Worm (Caenorhabditis elegans): ENCODE measurements around the gene C54F6.12.

The C54F6.12 gene

DNA sequence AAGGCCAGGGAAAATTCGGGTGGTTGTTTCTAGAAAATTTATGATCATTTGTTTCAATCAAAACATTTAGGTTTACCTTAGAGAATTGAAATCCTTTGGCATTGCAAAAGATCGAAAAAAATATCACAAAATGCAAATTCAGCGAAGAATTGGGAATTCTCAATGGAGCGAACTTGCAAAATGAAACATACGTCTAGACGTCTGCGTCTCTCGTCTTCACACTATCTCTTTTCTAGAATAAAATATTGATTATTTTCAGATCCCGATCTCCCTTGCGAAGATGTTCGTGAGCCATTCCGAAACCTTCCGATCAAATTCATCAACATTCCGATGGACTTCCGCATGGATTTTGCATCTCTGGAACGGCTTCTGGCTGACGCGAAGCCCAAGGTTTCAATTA is 42.5 kb upstream of the C54F6.12 start, which contains the start of gene ets-6:
ets-6 (minus strand) TSS at position 169 of the 400 bp plus-strand sequence.
- TF ChIP-seq ceh-16 (tag; optimal IDR thresholded peaks at IDR 0.05) (no peak), nhr-10 (tag; optimal IDR thresholded peaks at IDR 0.05) (no peak), unc-55 (GFP tag; optimal IDR thresholded peaks at IDR 0.05) (peak; percentile 76), ama-1 (optimal IDR thresholded peaks at IDR 0.05) (no peak), nhr-11 (tag; optimal IDR thresholded peaks at IDR 0.05) (no peak), unc-62 (GFP tag; optimal IDR thresholded peaks at IDR 0.05) (no peak), lsy-2 (tag; optimal IDR thresholded peaks at IDR 0.05) (peak; percentile 10 to 78), nhr-21 (tag; optimal IDR thresholded peaks at IDR 0.05) (peak; percentile 18), ceh-82 (tag; optimal IDR thresholded peaks at IDR 0.05) (no peak), nhr-23 (tag; optimal IDR thresholded peaks at IDR 0.05) (no peak), nhr-12 (tag; optimal IDR thresholded peaks at IDR 0.05) (no peak), F13H6.1 (tag; optimal IDR thresholded peaks at IDR 0.05) (no peak), zag-1 (tag; optimal IDR thresholded peaks at IDR 0.05) (no peak), dmd-4 (tag; optimal IDR thresholded peaks at IDR 0.05) (no peak), ztf-11 (tag; optimal IDR thresholded peaks at IDR 0.05) (no peak), skn-1 (tag; optimal IDR thresholded peaks at IDR 0.05) (no peak), sma-3 (GFP tag; optimal IDR thresholded peaks at IDR 0.05) (peak; percentile 16), elt-3 (tag; optimal IDR thresholded peaks at IDR 0.05) (no peak), C34F6.9 (tag; optimal IDR thresholded peaks at IDR 0.05) (peak; percentile 77), nhr-25 (tag; optimal IDR thresholded peaks at IDR 0.05) (peak; percentile 35), ZK546.5 (tag; optimal IDR thresholded peaks at IDR 0.05) (no peak), nhr-6 (tag; optimal IDR thresholded peaks at IDR 0.05) (no peak), fos-1 (tag; optimal IDR thresholded peaks at IDR 0.05) (peak; percentile 25), egl-27 (tag; optimal IDR thresholded peaks at IDR 0.05) (no peak), peb-1 (tag; optimal IDR thresholded peaks at IDR 0.05) (no peak), elt-1 (tag; optimal IDR thresholded peaks at IDR 0.05) (no peak), R02D3.7 (tag; optimal IDR thresholded peaks at IDR 0.05) (no peak), mab-5 (tag; optimal IDR thresholded peaks at IDR 0.05) (no peak), unc-39 (tag; optimal IDR thresholded peaks at IDR 0.05) (no peak), nhr-129 (tag; optimal IDR thresholded peaks at IDR 0.05) (peak; percentile 50), lin-39 (tag; optimal IDR thresholded peaks at IDR 0.05) (no peak), blmp-1 (tag; optimal IDR thresholded peaks at IDR 0.05; ENCODE audit: insufficient read depth) (no peak), mdl-1 (tag; optimal IDR thresholded peaks at IDR 0.05) (no peak), aly-2 (tag; optimal IDR thresholded peaks at IDR 0.05) (no peak), lin-13 (GFP tag; optimal IDR thresholded peaks at IDR 0.05) (no peak), sma-9 (GFP tag; optimal IDR thresholded peaks at IDR 0.05) (peak; percentile 26), sma-9 (tag; optimal IDR thresholded peaks at IDR 0.05) (no peak), snpc-4 (tag; optimal IDR thresholded peaks at IDR 0.05) (no peak), gmeb-1 (tag; optimal IDR thresholded peaks at IDR 0.05) (peak; percentile 60), lin-11 (tag; optimal IDR thresholded peaks at IDR 0.05) (no peak), nhr-77 (tag; optimal IDR thresholded peaks at IDR 0.05) (no peak), alr-1 (tag; optimal IDR thresholded peaks at IDR 0.05) (no peak), crh-2 (tag; optimal IDR thresholded peaks at IDR 0.05) (peak; percentile 55), sem-4 (tag; optimal IDR thresholded peaks at IDR 0.05) (no peak), ztf-1 (GFP tag; conservative IDR thresholded peaks at IDR 0.05) (no peak), mbf-1 (tag; optimal IDR thresholded peaks at IDR 0.05) (no peak), ztf-4 (tag; optimal IDR thresholded peaks at IDR 0.05) (no peak), nhr-237 (tag; optimal IDR thresholded peaks at IDR 0.05) (no peak), Y55F3AM.14 (GFP tag; optimal IDR thresholded peaks at IDR 0.05) (no peak)

All from whole organism, L2 larva.